Worm (Caenorhabditis elegans): ENCODE results near the gene cash-1.

cash-1 gene

DNA sequence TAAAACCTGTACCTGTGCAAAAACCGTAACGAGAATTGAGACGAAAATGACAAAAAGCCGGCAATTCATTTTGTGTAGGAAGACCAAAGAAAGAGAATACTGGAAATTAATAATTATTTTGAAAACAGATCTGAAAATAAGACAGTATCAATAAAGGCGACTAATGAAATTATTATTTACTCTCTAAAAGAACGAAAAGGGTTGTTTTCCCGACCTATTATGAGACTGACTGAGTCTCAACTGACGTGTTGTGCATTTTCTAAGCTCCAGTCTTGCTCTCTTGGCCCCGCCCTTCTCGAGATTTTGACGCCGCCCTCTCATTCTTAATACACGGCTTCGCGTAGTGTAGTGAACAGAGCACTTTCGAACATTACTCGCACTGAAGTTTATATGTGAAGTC is 12.0 kb upstream of the cash-1 start, which contains the start of gene K07C5.9:
Gene K07C5.9, minus strand, starts transcription at position 101 of the 400 bp plus-strand sequence.
- TF ChIP-seq ceh-36 (tag; optimal IDR thresholded peaks at IDR 0.05) (no peak), hnd-1 (tag; optimal IDR thresholded peaks at IDR 0.05) (no peak), hmbx-1 (tag; optimal IDR thresholded peaks at IDR 0.05) (no peak), pes-1 (GFP tag; IDR thresholded peaks at IDR 0.05) (no peak), aly-1 (tag; optimal IDR thresholded peaks at IDR 0.05) (no peak), sea-1 (GFP tag; conservative IDR thresholded peaks at IDR 0.05) (no peak), tbx-37 (GFP tag; conservative IDR thresholded peaks at IDR 0.05) (no peak), scrt-1 (GFP tag; IDR thresholded peaks at IDR 0.05) (no peak), flt-1 (GFP tag; IDR thresholded peaks at IDR 0.05) (no peak), hmg-4 (GFP tag; optimal IDR thresholded peaks at IDR 0.05) (no peak), ets-7 (tag; optimal IDR thresholded peaks at IDR 0.05) (no peak), tbx-11 (GFP tag; IDR thresholded peaks at IDR 0.05) (no peak), ama-1 (optimal IDR thresholded peaks at IDR 0.05) (no peak)

DNA sequence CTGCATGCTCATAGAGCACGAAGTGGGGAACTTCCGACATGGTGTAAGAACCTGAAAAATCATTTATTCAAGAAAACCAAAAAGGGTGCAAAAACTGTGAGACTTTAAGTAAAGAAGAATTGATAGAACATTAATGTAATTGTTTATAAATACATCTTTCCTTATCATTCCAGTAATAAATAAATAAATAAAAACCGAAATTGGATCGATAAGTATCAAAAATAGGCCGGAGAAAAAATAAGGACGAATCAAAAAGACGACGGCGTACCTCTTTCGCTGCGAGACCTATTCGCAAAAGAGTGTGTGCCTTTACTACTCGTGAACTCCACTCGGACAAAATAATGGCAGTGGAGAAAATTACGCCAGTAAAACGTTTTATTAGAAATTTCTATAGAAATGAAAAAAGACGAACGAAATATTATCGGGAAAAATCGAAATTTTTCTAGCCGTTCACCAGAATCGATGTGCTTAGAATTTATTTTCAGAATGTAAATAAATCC is 9.1 kb upstream of the cash-1 start, which contains the start of gene nol-56:
Gene nol-56, minus strand, starts transcription at position 51 of the 500 bp plus-strand sequence.
- no peak for TF ChIP-seq hmg-4 (GFP tag; optimal IDR thresholded peaks at IDR 0.05)
- 0 out of 2 replicates have a peak, but pooled peaks have one; percentile 37 for TF ChIP-seq pes-1 (GFP tag; IDR thresholded peaks at IDR 0.05)

DNA sequence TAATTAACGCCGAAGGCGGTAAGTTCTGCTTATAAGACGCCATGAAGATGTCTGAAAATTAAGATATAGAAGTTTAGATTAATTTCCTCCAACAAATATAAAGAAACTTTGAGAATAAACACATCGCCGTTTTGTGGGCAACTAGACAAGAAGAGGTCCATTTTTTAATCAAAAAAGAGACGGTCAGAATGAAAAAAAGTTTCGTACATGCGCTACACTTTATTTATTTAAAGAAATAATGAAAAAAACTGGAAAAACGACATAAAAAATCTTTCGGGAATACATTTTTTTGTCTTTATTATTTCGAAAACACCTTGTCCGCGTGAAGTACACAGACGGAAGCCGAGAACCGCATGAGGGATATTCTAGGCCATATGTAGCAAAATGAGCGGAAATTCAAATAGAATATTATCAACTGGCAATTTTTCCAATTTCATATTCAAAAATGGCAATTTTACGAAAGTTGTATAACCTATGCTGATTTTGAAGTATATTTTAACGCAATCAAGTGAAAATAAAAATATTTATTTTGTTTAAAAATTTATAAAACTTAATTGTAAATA is 6.2 kb upstream of the cash-1 start, which contains the start of gene sluh-7:
Gene sluh-7, minus strand, starts transcription at position 51 of the 563 bp plus-strand sequence.
- TF ChIP-seq B0310.2 (tag; optimal IDR thresholded peaks at IDR 0.05) (no peak), scrt-1 (GFP tag; IDR thresholded peaks at IDR 0.05) (no peak), tbx-11 (GFP tag; IDR thresholded peaks at IDR 0.05) (no peak), ceh-13 (GFP tag; optimal IDR thresholded peaks at IDR 0.05) (peak; percentile 28), F13C5.2 (tag; optimal IDR thresholded peaks at IDR 0.05) (peak; percentile 43), hnd-1 (tag; optimal IDR thresholded peaks at IDR 0.05) (peak; percentile 21), tbx-37 (GFP tag; conservative IDR thresholded peaks at IDR 0.05) (peak; percentile 86)

DNA sequence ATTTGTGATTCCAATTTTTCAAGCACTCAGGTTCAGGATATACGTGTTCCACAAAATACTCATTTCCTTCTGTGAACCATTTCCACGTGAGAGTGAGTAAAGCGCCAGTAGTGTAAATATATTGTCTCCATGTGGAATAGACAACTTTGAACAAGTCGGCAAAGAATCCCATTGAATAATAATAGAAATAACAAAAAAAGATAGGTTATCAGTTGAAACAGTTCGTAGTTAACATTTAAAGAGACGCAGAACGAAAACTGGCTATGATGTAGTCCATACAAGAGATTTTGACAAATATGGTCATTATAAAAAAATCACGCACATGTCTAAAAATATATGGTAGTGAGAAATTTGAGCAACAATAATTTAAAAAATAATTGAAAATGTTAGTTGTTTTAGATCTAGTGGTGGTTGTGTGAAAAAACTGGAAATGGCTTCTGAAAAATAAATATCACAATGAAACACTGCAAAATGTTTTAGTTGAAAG is 4.6 kb upstream of the cash-1 start, which contains the start of gene ceeh-2:
Gene ceeh-2, minus strand, starts transcription at position 437 of the 487 bp plus-strand sequence.
- no peak for TF ChIP-seq B0310.2 (tag; optimal IDR thresholded peaks at IDR 0.05)
- no peak for TF ChIP-seq hmg-4 (GFP tag; optimal IDR thresholded peaks at IDR 0.05)
- TF ChIP-seq hnd-1 (tag; optimal IDR thresholded peaks at IDR 0.05): no peak
- no peak for TF ChIP-seq hmbx-1 (tag; optimal IDR thresholded peaks at IDR 0.05)
- no peak for TF ChIP-seq ama-1 (optimal IDR thresholded peaks at IDR 0.05)
- TF ChIP-seq scrt-1 (GFP tag; IDR thresholded peaks at IDR 0.05): no peak
- TF ChIP-seq tbx-37 (GFP tag; conservative IDR thresholded peaks at IDR 0.05): no peak
- TF ChIP-seq ceh-36 (tag; optimal IDR thresholded peaks at IDR 0.05): no peak
- no peak for TF ChIP-seq ceh-13 (GFP tag; optimal IDR thresholded peaks at IDR 0.05)
- TF ChIP-seq tbx-11 (GFP tag; IDR thresholded peaks at IDR 0.05): no peak
- TF ChIP-seq F13C5.2 (tag; optimal IDR thresholded peaks at IDR 0.05): no peak

DNA sequence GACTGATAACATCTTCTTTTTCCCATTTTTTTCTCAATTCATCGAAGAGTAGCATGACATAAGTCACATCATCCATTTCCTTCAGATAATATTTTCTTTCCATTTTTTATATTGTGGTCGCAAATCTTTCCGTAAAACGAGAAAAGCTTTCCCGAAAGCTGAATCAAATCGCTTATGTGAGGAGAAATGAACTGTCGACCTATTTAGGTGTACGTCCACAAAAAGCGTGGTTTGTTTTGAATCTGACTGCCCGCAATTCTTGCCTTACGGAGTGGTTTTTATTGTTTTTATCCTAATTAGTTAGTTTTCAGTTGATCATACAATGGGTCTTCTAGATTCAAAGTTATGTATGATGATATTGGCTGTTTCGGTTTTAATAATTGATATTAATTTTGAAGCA is 3.8 kb upstream of the cash-1 start, which contains the start of gene ttll-15:
Gene ttll-15, plus strand, starts transcription at position 301 of the 400 bp plus-strand sequence.
- TF ChIP-seq hmg-4 (GFP tag; optimal IDR thresholded peaks at IDR 0.05) (no peak), F13C5.2 (tag; optimal IDR thresholded peaks at IDR 0.05) (no peak)

DNA sequence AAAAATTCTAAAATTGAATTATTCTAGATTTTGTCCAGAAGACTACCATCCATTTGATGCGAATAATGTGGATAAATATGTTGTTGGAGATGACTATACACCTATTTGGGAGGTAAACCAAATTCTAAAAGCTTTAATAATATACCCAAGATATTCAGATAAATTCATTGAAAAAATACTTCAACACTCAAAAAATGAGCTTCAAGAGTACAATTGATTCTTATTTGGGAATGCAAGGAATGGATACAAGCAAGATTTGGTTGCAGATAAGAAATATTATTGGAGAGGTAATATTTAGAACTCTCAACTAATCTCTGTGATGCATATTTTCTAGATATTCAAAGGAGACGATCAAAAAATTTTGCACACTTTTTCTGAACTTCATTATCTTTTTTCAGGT is 1.9 kb upstream of the cash-1 start:
- no peak for TF ChIP-seq scrt-1 (GFP tag; IDR thresholded peaks at IDR 0.05)
- no peak for TF ChIP-seq ets-7 (tag; optimal IDR thresholded peaks at IDR 0.05)
- no peak for TF ChIP-seq tra-4 (tag; optimal IDR thresholded peaks at IDR 0.05)
- TF ChIP-seq sea-1 (GFP tag; conservative IDR thresholded peaks at IDR 0.05): no peak
- no peak for TF ChIP-seq pes-1 (GFP tag; IDR thresholded peaks at IDR 0.05)
- no peak for TF ChIP-seq ama-1 (optimal IDR thresholded peaks at IDR 0.05)
- no peak for TF ChIP-seq hnd-1 (tag; optimal IDR thresholded peaks at IDR 0.05)
- no peak for TF ChIP-seq B0310.2 (tag; optimal IDR thresholded peaks at IDR 0.05)
- no peak for TF ChIP-seq F13C5.2 (tag; optimal IDR thresholded peaks at IDR 0.05)

DNA sequence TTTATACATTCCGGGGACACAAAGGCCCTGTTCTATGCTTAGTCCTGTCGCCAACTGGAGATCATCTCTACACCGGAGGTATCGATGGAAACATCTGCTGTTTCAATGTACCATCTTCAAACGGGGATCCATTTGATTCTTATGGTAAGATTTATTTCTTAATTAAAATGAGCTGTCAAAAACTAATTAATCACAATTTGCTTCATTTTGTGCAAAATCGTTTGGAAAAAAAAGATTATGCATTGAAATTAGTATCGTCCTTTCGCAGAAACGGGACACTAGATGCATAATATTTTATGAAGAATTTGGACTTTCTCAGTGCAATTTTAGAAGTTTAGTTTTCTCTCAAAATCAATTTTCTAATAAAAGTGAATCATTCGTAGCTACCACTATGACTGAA is 1.8 kb downstream of the cash-1 start:
- TF ChIP-seq sea-1 (GFP tag; conservative IDR thresholded peaks at IDR 0.05) (no peak), hmg-4 (GFP tag; optimal IDR thresholded peaks at IDR 0.05) (no peak), hnd-1 (tag; optimal IDR thresholded peaks at IDR 0.05) (no peak), ets-7 (tag; optimal IDR thresholded peaks at IDR 0.05) (no peak), aly-1 (tag; optimal IDR thresholded peaks at IDR 0.05) (no peak), ceh-13 (GFP tag; optimal IDR thresholded peaks at IDR 0.05) (no peak), tbx-11 (GFP tag; IDR thresholded peaks at IDR 0.05) (no peak)

DNA sequence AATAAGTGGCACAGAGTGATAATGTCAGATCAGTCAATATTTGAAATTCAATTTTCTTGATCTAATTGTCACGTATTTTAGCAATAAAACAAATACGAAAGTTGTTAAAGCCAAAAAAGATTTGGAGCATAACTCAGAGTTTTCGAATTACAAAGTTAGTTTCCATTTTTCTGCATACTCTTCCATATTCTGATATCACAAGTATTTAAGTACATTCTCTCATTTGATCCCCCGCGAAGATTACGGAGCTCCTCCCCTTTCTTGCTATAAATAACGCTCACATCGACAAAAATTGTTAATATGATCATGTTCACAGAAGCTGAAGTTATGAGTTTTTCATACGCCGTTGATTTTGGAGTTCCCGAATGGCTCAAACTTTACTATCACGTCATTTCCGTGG is 6.2 kb downstream of the cash-1 start, which contains the start of gene sri-20:
Gene sri-20, plus strand, starts transcription at position 301 of the 400 bp plus-strand sequence.
- TF ChIP-seq hmg-4 (GFP tag; optimal IDR thresholded peaks at IDR 0.05): no peak
- no peak for TF ChIP-seq pes-1 (GFP tag; IDR thresholded peaks at IDR 0.05)
- no peak for TF ChIP-seq aly-1 (tag; optimal IDR thresholded peaks at IDR 0.05)
- no peak for TF ChIP-seq ceh-36 (tag; optimal IDR thresholded peaks at IDR 0.05)
- no peak for TF ChIP-seq hnd-1 (tag; optimal IDR thresholded peaks at IDR 0.05)
- no peak for TF ChIP-seq hmbx-1 (tag; optimal IDR thresholded peaks at IDR 0.05)
- no peak for TF ChIP-seq scrt-1 (GFP tag; IDR thresholded peaks at IDR 0.05)

Measured in whole organism, early embryonic.